Fruit fly (Drosophila melanogaster) whole organism, prepupa: ENCODE data around the gene plx.

ENCODE experiments used
- Blimp-1 ChIP-seq: fragments of 200-800 bp; sonication (Bioruptor generic); optimal IDR thresholded peaks from 3 replicates; lab custom pipeline; 2017; ENCODE audit warnings: missing biosample characterization, missing genetic modification characterization, mild to moderate bottlenecking, moderate library complexity, missing genetic modification reagents
- CG11762 ChIP-seq: fragments of 200-800 bp; sonication (Bioruptor generic); optimal IDR thresholded peaks from 3 replicates; lab custom pipeline; 2016; ENCODE audit warnings: missing biosample characterization, missing genetic modification characterization; ENCODE audit not compliant: insufficient read depth
- CG6163 ChIP-seq: fragments of 200-800 bp; sonication (Bioruptor generic); IDR thresholded peaks from 3 replicates; pipeline ENCODE4 v1.3.6; 2022; ENCODE audit warnings: missing biosample characterization, missing genetic modification characterization
- CG6854 ChIP-seq: fragments of 200-800 bp; sonication (Bioruptor generic); optimal IDR thresholded peaks from 2 replicates; lab custom pipeline; 2017; ENCODE audit warnings: missing biosample characterization, mild to moderate bottlenecking, missing genetic modification characterization
- CG7368 ChIP-seq: fragments of 200-800 bp; sonication (Bioruptor generic); optimal IDR thresholded peaks from 3 replicates; lab custom pipeline; 2016; ENCODE audit warnings: missing biosample characterization, missing genetic modification characterization
- CG9139 ChIP-seq: fragments of 200-800 bp; sonication (Bioruptor generic); optimal IDR thresholded peaks from 3 replicates; lab custom pipeline; 2017; ENCODE audit warnings: missing biosample characterization, mild to moderate bottlenecking, missing genetic modification characterization
- Hr4 ChIP-seq: fragments of 200-800 bp; sonication (Bioruptor generic); optimal IDR thresholded peaks from 3 replicates; lab custom pipeline; 2016; ENCODE audit warnings: missing biosample characterization, missing genetic modification characterization
- Smox ChIP-seq: fragments of 200-800 bp; sonication (Bioruptor generic); optimal IDR thresholded peaks from 3 replicates; lab custom pipeline; 2016; ENCODE audit warnings: missing biosample characterization, missing genetic modification characterization
- esn ChIP-seq: fragments of 200-800 bp; sonication (Bioruptor generic); optimal IDR thresholded peaks from 2 replicates; lab custom pipeline; 2016; ENCODE audit warnings: missing biosample characterization, mild to moderate bottlenecking, missing genetic modification characterization, moderate library complexity
- fd85E ChIP-seq: fragments of 200-800 bp; sonication (Bioruptor generic); optimal IDR thresholded peaks from 3 replicates; lab custom pipeline; 2016; ENCODE audit warnings: missing biosample characterization, missing genetic modification characterization
- fkh ChIP-seq: fragments of 200-800 bp; sonication (Bioruptor generic); optimal IDR thresholded peaks from 3 replicates; lab custom pipeline; 2017; ENCODE audit warnings: missing biosample characterization, mild to moderate bottlenecking, missing genetic modification characterization, moderate library complexity
- lz ChIP-seq: fragments of 200-800 bp; sonication (Bioruptor generic); optimal IDR thresholded peaks from 3 replicates; lab custom pipeline; 2016; ENCODE audit warnings: missing biosample characterization, missing genetic modification characterization
- pdm3 ChIP-seq: fragments of 200-800 bp; sonication (Bioruptor generic); optimal IDR thresholded peaks from 3 replicates; lab custom pipeline; 2016; ENCODE audit warnings: missing biosample characterization, missing genetic modification characterization

DNA sequence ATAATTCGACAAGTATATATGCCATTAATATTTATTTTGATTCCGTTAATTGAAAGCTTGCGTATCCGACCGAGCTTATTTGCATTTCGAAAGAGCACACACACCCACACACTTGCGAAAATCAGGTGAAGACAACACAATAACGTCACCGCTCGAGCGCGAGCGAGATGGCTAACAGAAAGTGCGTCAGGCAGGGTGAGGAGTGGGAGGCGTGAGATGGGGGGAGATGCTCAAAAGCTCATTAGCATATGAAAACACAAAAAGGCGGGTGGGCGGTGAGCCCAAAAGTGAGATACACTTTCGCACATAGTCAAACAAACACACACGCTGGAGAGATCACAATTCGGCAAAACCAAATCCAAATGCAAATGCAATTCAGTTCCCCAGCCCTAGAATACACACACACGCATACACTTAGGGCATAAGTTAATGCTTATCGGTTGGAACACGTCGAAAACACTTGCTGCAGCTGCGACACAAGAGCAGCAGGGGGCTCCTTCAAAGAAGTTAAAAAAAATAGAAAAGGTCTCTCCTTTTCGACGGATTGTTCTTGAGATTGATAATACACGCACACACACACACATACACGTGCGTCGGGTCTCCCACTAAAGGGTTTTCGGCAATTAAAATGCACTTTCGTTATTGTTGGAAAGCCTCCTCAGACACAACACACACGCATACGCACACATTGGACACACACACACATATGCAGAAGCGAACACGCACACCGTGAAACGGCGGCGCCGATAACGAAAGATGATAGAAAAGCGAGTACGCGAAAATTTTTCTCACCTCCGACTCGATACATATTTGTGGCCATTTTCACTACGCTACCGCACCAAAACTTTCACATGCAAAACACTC lies 37.7 kb upstream of the plx start:
- TF ChIP-seq CG6163 (GFP tag; lab: Robert Waterston, UW) (0 out of 3 replicates have a peak, but pooled peaks have one; percentile 38), Hr4 (GFP tag; lab: Kevin White, UChicago) (no peak), CG6854 (GFP tag; lab: Kevin White, UChicago) (no peak), CG9139 (no peak), Blimp-1 (GFP tag; lab: Kevin White, UChicago) (no peak), esn (peak; percentile 28), CG7368 (GFP tag; lab: Kevin White, UChicago) (no peak), CG11762 (GFP tag; lab: Kevin White, UChicago) (no peak), lz (no peak), fd85E (GFP tag; lab: Kevin White, UChicago) (no peak), fkh (GFP tag; lab: Kevin White, UChicago) (peak; percentile 41), pdm3 (GFP tag; lab: Kevin White, UChicago) (no peak), Smox (GFP tag; lab: Kevin White, UChicago) (no peak)
